Worm (Caenorhabditis elegans): ENCODE results near the gene rps-1.
A peak's percentile ranks its signal among the peaks of the same experiment; 100 is the strongest.

The rps-1 gene

ce11 chrIII:4496085-4496484 is 20.4 kb downstream of the rps-1 start:
- TF ChIP-seq ces-1 (GFP tag; optimal IDR thresholded peaks at IDR 0.05) = no peak
- TF ChIP-seq zip-8 (tag; optimal IDR thresholded peaks at IDR 0.05) = peak; percentile 29

ce11 chrIII:4498938-4499337 is 23.2 kb downstream of the rps-1 start, which contains the start of the genes C07G2.5 and atf-7:
Gene C07G2.5, minus strand, starts transcription at chrIII:4499038.
Gene atf-7, minus strand, starts transcription at chrIII:4499045.
- TF ChIP-seq nhr-28 (tag; optimal IDR thresholded peaks at IDR 0.05) = no peak
- TF ChIP-seq elt-3 (tag; optimal IDR thresholded peaks at IDR 0.05) = no peak
- no peak for TF ChIP-seq mep-1 (tag; optimal IDR thresholded peaks at IDR 0.05)
- TF ChIP-seq pha-4 (tag; optimal IDR thresholded peaks at IDR 0.05) = no peak
- TF ChIP-seq ceh-43 (GFP tag; optimal IDR thresholded peaks at IDR 0.05) = no peak
- TF ChIP-seq nhr-76 (tag; optimal IDR thresholded peaks at IDR 0.05) = no peak
- TF ChIP-seq hlh-1 (tag; optimal IDR thresholded peaks at IDR 0.05) = no peak
- no peak for TF ChIP-seq lin-13 (tag; optimal IDR thresholded peaks at IDR 0.05)
- TF ChIP-seq cnd-1 (tag; optimal IDR thresholded peaks at IDR 0.05) = no peak
- no peak for TF ChIP-seq nhr-237 (tag; optimal IDR thresholded peaks at IDR 0.05)
- TF ChIP-seq zip-8 (tag; optimal IDR thresholded peaks at IDR 0.05) = no peak
- no peak for TF ChIP-seq lsy-2 (tag; optimal IDR thresholded peaks at IDR 0.05)
- no peak for TF ChIP-seq ham-2 (GFP tag; optimal IDR thresholded peaks at IDR 0.05)
- TF ChIP-seq ceh-39 (tag; optimal IDR thresholded peaks at IDR 0.05) = no peak
- TF ChIP-seq unc-39 (tag; optimal IDR thresholded peaks at IDR 0.05) = no peak
- TF ChIP-seq elt-1 (tag; optimal IDR thresholded peaks at IDR 0.05; ENCODE audit: borderline replicate concordance, insufficient read depth) = no peak
- no peak for TF ChIP-seq snpc-4 (tag; optimal IDR thresholded peaks at IDR 0.05)
- no peak for TF ChIP-seq M03D4.4 (tag; optimal IDR thresholded peaks at IDR 0.05)
- TF ChIP-seq unc-62 (GFP tag; optimal IDR thresholded peaks at IDR 0.05) = no peak
- no peak for TF ChIP-seq tbx-8 (GFP tag; optimal IDR thresholded peaks at IDR 0.05)

ce11 chrIII:4502559-4503240 is 27.0 kb downstream of the rps-1 start:
- TF ChIP-seq flh-1 (GFP tag; optimal IDR thresholded peaks at IDR 0.05) = no peak
- TF ChIP-seq ceh-39 (tag; optimal IDR thresholded peaks at IDR 0.05) = peak; percentile 53
- TF ChIP-seq tbx-8 (GFP tag; optimal IDR thresholded peaks at IDR 0.05) = no peak
- TF ChIP-seq elt-1 (tag; optimal IDR thresholded peaks at IDR 0.05; ENCODE audit: borderline replicate concordance, insufficient read depth) = no peak
- no peak for TF ChIP-seq nhr-76 (tag; optimal IDR thresholded peaks at IDR 0.05)
- TF ChIP-seq unc-62 (GFP tag; optimal IDR thresholded peaks at IDR 0.05) = peak; percentile 56
- no peak for TF ChIP-seq lin-13 (tag; optimal IDR thresholded peaks at IDR 0.05)
- TF ChIP-seq M03D4.4 (tag; optimal IDR thresholded peaks at IDR 0.05) = peak; percentile 10
- TF ChIP-seq drap-1 (GFP tag; optimal IDR thresholded peaks at IDR 0.05) = no peak
- TF ChIP-seq cnd-1 (tag; optimal IDR thresholded peaks at IDR 0.05) = peak; percentile 83
- peak; percentile 4 for TF ChIP-seq mep-1 (tag; optimal IDR thresholded peaks at IDR 0.05)
- TF ChIP-seq nhr-237 (tag; optimal IDR thresholded peaks at IDR 0.05) = no peak
- no peak for TF ChIP-seq lin-32 (GFP tag; optimal IDR thresholded peaks at IDR 0.05)
- TF ChIP-seq sem-2 (GFP tag; optimal IDR thresholded peaks at IDR 0.05) = no peak
- TF ChIP-seq elt-3 (tag; optimal IDR thresholded peaks at IDR 0.05) = no peak
- TF ChIP-seq ham-2 (GFP tag; optimal IDR thresholded peaks at IDR 0.05) = peak; percentile 34
- TF ChIP-seq pha-4 (tag; optimal IDR thresholded peaks at IDR 0.05) = peak; percentile 30
- peak; percentile 43 for TF ChIP-seq ztf-11 (tag; optimal IDR thresholded peaks at IDR 0.05)
- peak; percentile 91 for TF ChIP-seq nhr-2 (tag; optimal IDR thresholded peaks at IDR 0.05)
- TF ChIP-seq unc-120 (tag; optimal IDR thresholded peaks at IDR 0.05; ENCODE audit: poor library complexity, severe bottlenecking) = no peak
- TF ChIP-seq nhr-28 (tag; optimal IDR thresholded peaks at IDR 0.05) = no peak
- TF ChIP-seq mab-5 (tag; optimal IDR thresholded peaks at IDR 0.05) = no peak
- no peak for TF ChIP-seq unc-39 (tag; optimal IDR thresholded peaks at IDR 0.05)
- no peak for TF ChIP-seq bed-3 (GFP tag; optimal IDR thresholded peaks at IDR 0.05)
- TF ChIP-seq mls-2 (tag; optimal IDR thresholded peaks at IDR 0.05) = no peak
- TF ChIP-seq ceh-83 (GFP tag; optimal IDR thresholded peaks at IDR 0.05) = no peak
- TF ChIP-seq hlh-1 (tag; optimal IDR thresholded peaks at IDR 0.05) = no peak
- no peak for TF ChIP-seq lsy-2 (tag; optimal IDR thresholded peaks at IDR 0.05)
- TF ChIP-seq blmp-1 (tag; optimal IDR thresholded peaks at IDR 0.05) = no peak
- no peak for TF ChIP-seq nhr-12 (tag; optimal IDR thresholded peaks at IDR 0.05)
- TF ChIP-seq snpc-4 (tag; optimal IDR thresholded peaks at IDR 0.05) = no peak
- TF ChIP-seq zip-8 (tag; optimal IDR thresholded peaks at IDR 0.05) = peak; percentile 89
- TF ChIP-seq ces-1 (GFP tag; optimal IDR thresholded peaks at IDR 0.05) = no peak
- TF ChIP-seq ceh-43 (GFP tag; optimal IDR thresholded peaks at IDR 0.05) = no peak
- TF ChIP-seq sptf-1 (tag; optimal IDR thresholded peaks at IDR 0.05) = peak; percentile 41
